Worm (Caenorhabditis elegans) whole organism, young adult: ENCODE data around the gene K07F5.7.
A peak's percentile ranks its signal among the peaks of the same experiment; 100 is the strongest.

ENCODE experiments used
- B0336.3 ChIP-seq: fragments of 200-800 bp; sonication (Bioruptor generic); IDR thresholded peaks from 2 replicates; pipeline ENCODE4 v1.3.6; 2022; ENCODE audit warnings: missing genetic modification characterization, missing compliant biosample characterization
- D2030.7 ChIP-seq: fragments of 200-800 bp; sonication (Bioruptor generic); IDR thresholded peaks from 2 replicates; pipeline ENCODE4 v1.3.6; 2022; ENCODE audit warnings: missing genetic modification reagents, missing genetic modification characterization, missing compliant biosample characterization
- F22D6.2 ChIP-seq: sonication (generic microtip); optimal IDR thresholded peaks from 2 replicates; lab custom pipeline; 2016; ENCODE audit warnings: mild to moderate bottlenecking, missing genetic modification characterization, missing compliant biosample characterization
- F37B4.10 ChIP-seq: fragments of 200-800 bp; sonication (Bioruptor generic); IDR thresholded peaks from 2 replicates; pipeline ENCODE4 v1.3.6; 2022; ENCODE audit warnings: missing genetic modification characterization, missing compliant biosample characterization
- F57A8.1 ChIP-seq: fragments of 200-800 bp; sonication (Bioruptor generic); optimal IDR thresholded peaks from 2 replicates; lab custom pipeline; 2018; ENCODE audit warnings: mild to moderate bottlenecking, missing genetic modification characterization, moderate library complexity, missing compliant biosample characterization
- K11D2.4 ChIP-seq: fragments of 200-800 bp; sonication (Bioruptor generic); IDR thresholded peaks from 2 replicates; pipeline ENCODE4 v1.3.6; 2022; ENCODE audit warnings: missing genetic modification reagents, missing genetic modification characterization, missing compliant biosample characterization
- T07F8.4 ChIP-seq: sonication (generic microtip); optimal IDR thresholded peaks from 2 replicates; lab custom pipeline; 2016; ENCODE audit warnings: mild to moderate bottlenecking, missing genetic modification characterization, moderate library complexity, missing compliant biosample characterization
- ama-1 ChIP-seq, 3 experiments: fragments of 150-350 bp in 1 of 3; sonication (generic microtip) in 2 of 3; optimal IDR thresholded peaks; 2 replicates each; lab custom pipeline; 2014 to 2018; ENCODE audit warnings: missing biosample characterization in 2 of 3, missing genetic modification characterization in 2 of 3, missing genetic modification reagents in 2 of 3
- aptf-3 ChIP-seq: fragments of 200-800 bp; sonication (Bioruptor generic); IDR thresholded peaks from 2 replicates; pipeline ENCODE4 v1.3.6; 2022; ENCODE audit warnings: missing genetic modification characterization, missing compliant biosample characterization
- attf-3 ChIP-seq: fragments of 200-800 bp; sonication (Bioruptor generic); conservative IDR thresholded peaks from 2 replicates; pipeline ENCODE4 v1.3.6; 2022; ENCODE audit warnings: missing genetic modification reagents, missing genetic modification characterization, missing compliant biosample characterization
- attf-5 ChIP-seq: fragments of 200-800 bp; sonication (Bioruptor generic); optimal IDR thresholded peaks from 2 replicates; lab custom pipeline; 2018; ENCODE audit warnings: mild to moderate bottlenecking, missing genetic modification characterization, missing compliant biosample characterization
- bed-2 ChIP-seq: fragments of 200-800 bp; sonication (Bioruptor generic); IDR thresholded peaks from 2 replicates; pipeline ENCODE4 v1.3.6; 2022; ENCODE audit warnings: missing genetic modification reagents, missing genetic modification characterization, missing compliant biosample characterization
- cebp-1 ChIP-seq, 2 experiments: fragments of 200-800 bp in 1 of 2; sonication (Bioruptor generic) in 1 of 2; sonication (generic microtip) in 1 of 2; IDR thresholded peaks in 1 of 2; optimal IDR thresholded peaks in 1 of 2; 2 replicates each; pipeline versions ENCODE4 v1.3.6 to Lab custom; 2017 to 2022; ENCODE audit warnings: missing compliant biosample characterization in 2 of 2, missing genetic modification characterization in 2 of 2, mild to moderate bottlenecking in 1 of 2, missing genetic modification reagents in 1 of 2, moderate library complexity in 1 of 2
- chd-7 ChIP-seq: sonication (generic microtip); optimal IDR thresholded peaks from 2 replicates; lab custom pipeline; 2016; ENCODE audit warnings: mild to moderate bottlenecking, missing genetic modification characterization, moderate library complexity, missing compliant biosample characterization
- die-1 ChIP-seq: sonication (generic microtip); optimal IDR thresholded peaks from 2 replicates; lab custom pipeline; 2016; ENCODE audit warnings: missing genotype, mild to moderate bottlenecking, missing genetic modification characterization, missing compliant biosample characterization
- dpff-1 ChIP-seq: sonication (generic microtip); optimal IDR thresholded peaks from 2 replicates; lab custom pipeline; 2017; ENCODE audit warnings: mild to moderate bottlenecking, missing genetic modification characterization, missing compliant biosample characterization
- dpl-1 ChIP-seq: fragments of 150-350 bp; optimal IDR thresholded peaks from 2 replicates; lab custom pipeline; 2014; ENCODE audit warnings: missing biosample characterization, missing genetic modification reagents, missing genetic modification characterization
- efl-1 ChIP-seq: fragments of 150-350 bp; optimal IDR thresholded peaks from 2 replicates; lab custom pipeline; 2014; ENCODE audit warnings: missing biosample characterization, missing genetic modification reagents, missing genetic modification characterization
- egrh-3 ChIP-seq: fragments of 200-800 bp; sonication (Bioruptor generic); IDR thresholded peaks from 2 replicates; pipeline ENCODE4 v1.3.6; 2022; ENCODE audit warnings: missing genetic modification reagents, missing genetic modification characterization, missing compliant biosample characterization
- gei-17 ChIP-seq: fragments of 200-800 bp; sonication (Bioruptor generic); optimal IDR thresholded peaks from 2 replicates; lab custom pipeline; 2018; ENCODE audit warnings: mild to moderate bottlenecking, missing genetic modification characterization, missing compliant biosample characterization
- him-1 ChIP-seq: sonication (generic microtip); optimal IDR thresholded peaks from 2 replicates; lab custom pipeline; 2016; ENCODE audit warnings: missing genotype, missing genetic modification reagents, missing genetic modification characterization, missing compliant biosample characterization
- hmg-20 ChIP-seq: fragments of 200-800 bp; sonication (Bioruptor generic); IDR thresholded peaks from 2 replicates; pipeline ENCODE4 v1.3.6; 2022; ENCODE audit warnings: missing genetic modification reagents, missing genetic modification characterization, missing compliant biosample characterization
- hsf-1 ChIP-seq: fragments of 200-800 bp; sonication (Bioruptor generic); IDR thresholded peaks from 2 replicates; pipeline ENCODE4 v1.3.6; 2022; ENCODE audit warnings: missing genetic modification reagents, missing genetic modification characterization, missing compliant biosample characterization
- let-607 ChIP-seq, 2 experiments: fragments of 200-800 bp in 1 of 2; sonication (Bioruptor generic) in 1 of 2; sonication (generic microtip) in 1 of 2; optimal IDR thresholded peaks; 2 replicates each; lab custom pipeline; 2016 to 2018; ENCODE audit warnings: mild to moderate bottlenecking in 2 of 2, missing compliant biosample characterization in 2 of 2, missing genetic modification characterization in 2 of 2, moderate library complexity in 2 of 2, missing genotype in 1 of 2
- lin-26 ChIP-seq: fragments of 200-800 bp; sonication (Bioruptor generic); IDR thresholded peaks from 2 replicates; pipeline ENCODE4 v1.3.6; 2022; ENCODE audit warnings: missing genetic modification reagents, missing genetic modification characterization, missing compliant biosample characterization
- lin-40 ChIP-seq: sonication (generic microtip); optimal IDR thresholded peaks from 2 replicates; lab custom pipeline; 2016; ENCODE audit warnings: missing genetic modification characterization, mild to moderate bottlenecking, missing compliant biosample characterization, missing genotype, missing genetic modification reagents
- lir-1 ChIP-seq: fragments of 200-800 bp; sonication (Bioruptor generic); conservative IDR thresholded peaks from 2 replicates; pipeline ENCODE4 v1.3.6; 2022; ENCODE audit warnings: missing genetic modification reagents, missing genetic modification characterization, missing compliant biosample characterization
- nhr-179 ChIP-seq: sonication (generic microtip); optimal IDR thresholded peaks from 2 replicates; lab custom pipeline; 2016; ENCODE audit warnings: mild to moderate bottlenecking, missing genetic modification characterization, missing compliant biosample characterization
- nhr-80 ChIP-seq: sonication (generic microtip); optimal IDR thresholded peaks from 2 replicates; lab custom pipeline; 2016; ENCODE audit warnings: missing genetic modification characterization, missing compliant biosample characterization
- nhr-90 ChIP-seq: sonication (generic microtip); optimal IDR thresholded peaks from 2 replicates; lab custom pipeline; 2016; ENCODE audit warnings: missing genotype, mild to moderate bottlenecking, missing genetic modification characterization, missing compliant biosample characterization
- pha-4 ChIP-seq: fragments of 150-350 bp; sonication (generic microtip); optimal IDR thresholded peaks from 2 replicates; lab custom pipeline; 2014; ENCODE audit warnings: missing biosample characterization, missing genetic modification reagents, missing genetic modification characterization
- rcor-1 ChIP-seq: fragments of 200-800 bp; sonication (Bioruptor generic); IDR thresholded peaks from 2 replicates; pipeline ENCODE4 v1.3.6; 2022; ENCODE audit warnings: missing genetic modification reagents, missing genetic modification characterization, missing compliant biosample characterization
- repo-1 ChIP-seq: sonication (generic microtip); optimal IDR thresholded peaks from 2 replicates; lab custom pipeline; 2017; ENCODE audit warnings: mild to moderate bottlenecking, missing genetic modification characterization, missing compliant biosample characterization
- sdz-38 ChIP-seq: sonication (generic microtip); optimal IDR thresholded peaks from 2 replicates; lab custom pipeline; 2016; ENCODE audit warnings: missing genotype, missing genetic modification characterization, missing compliant biosample characterization
- somi-1 ChIP-seq: fragments of 200-800 bp; sonication (Bioruptor generic); optimal IDR thresholded peaks from 2 replicates; lab custom pipeline; 2018; ENCODE audit warnings: mild to moderate bottlenecking, missing genetic modification characterization, missing compliant biosample characterization
- tbp1 ChIP-seq: fragments of 200-800 bp; sonication (Bioruptor generic); optimal IDR thresholded peaks from 2 replicates; lab custom pipeline; 2018; ENCODE audit warnings: mild to moderate bottlenecking, missing genetic modification characterization, missing compliant biosample characterization
- tbx-9 ChIP-seq: sonication (generic microtip); optimal IDR thresholded peaks from 2 replicates; lab custom pipeline; 2016; ENCODE audit warnings: borderline replicate concordance, missing genetic modification characterization, inconsistent platforms, missing compliant biosample characterization
- tlf-1 ChIP-seq: fragments of 200-800 bp; sonication (Bioruptor generic); optimal IDR thresholded peaks from 2 replicates; lab custom pipeline; 2018; ENCODE audit warnings: mild to moderate bottlenecking, missing genetic modification characterization, missing compliant biosample characterization
- unc-130 ChIP-seq: sonication (generic microtip); optimal IDR thresholded peaks from 2 replicates; lab custom pipeline; 2016; ENCODE audit warnings: missing genetic modification reagents, missing genetic modification characterization, missing compliant biosample characterization
- xnd-1 ChIP-seq: sonication (generic microtip); optimal IDR thresholded peaks from 2 replicates; lab custom pipeline; 2016; ENCODE audit warnings: missing genotype, missing genetic modification reagents, missing genetic modification characterization, missing compliant biosample characterization
- zfh-2 ChIP-seq: fragments of 200-800 bp; sonication (Bioruptor generic); conservative IDR thresholded peaks from 2 replicates; pipeline ENCODE4 v1.3.6; 2022; ENCODE audit warnings: missing genetic modification reagents, missing genetic modification characterization, missing compliant biosample characterization
- zim-3 ChIP-seq: sonication (generic microtip); optimal IDR thresholded peaks from 2 replicates; lab custom pipeline; 2017; ENCODE audit warnings: mild to moderate bottlenecking, missing genetic modification characterization, moderate library complexity, missing compliant biosample characterization
- ztf-28 ChIP-seq: fragments of 200-800 bp; sonication (Bioruptor generic); IDR thresholded peaks from 2 replicates; pipeline ENCODE4 v1.3.6; 2022; ENCODE audit warnings: missing genetic modification reagents, missing genetic modification characterization, missing compliant biosample characterization

K07F5.7 gene

DNA sequence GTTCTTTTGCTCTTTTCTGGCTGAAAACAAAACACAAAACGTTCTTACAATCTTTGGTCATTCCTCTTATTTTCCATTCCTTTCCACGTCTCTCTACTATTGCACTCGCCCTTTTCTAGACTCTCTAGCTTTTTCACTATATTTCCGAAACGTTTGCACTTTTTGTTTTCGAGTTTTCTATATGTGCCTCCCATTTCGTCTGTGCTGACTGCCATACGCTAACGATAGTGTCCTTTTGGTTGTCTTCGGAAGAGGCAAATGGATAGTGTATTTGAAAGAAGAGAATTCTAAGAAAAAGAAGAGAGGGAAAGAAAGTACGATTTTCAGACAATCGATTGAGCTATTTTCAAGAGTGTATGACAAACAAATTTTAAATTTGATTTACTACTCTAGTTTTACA, 24.8 kb upstream of the K07F5.7 start:
- TF ChIP-seq nhr-80 (tag; lab: Kevin White, UChicago), result peak; percentile 62
- TF ChIP-seq repo-1, result no peak
- no peak for TF ChIP-seq ama-1 (optimal IDR thresholded peaks at IDR 0.05; lab: Kevin White, UChicago)
- TF ChIP-seq ama-1 (GFP tag; optimal IDR thresholded peaks at IDR 0.05; lab: Kevin White, UChicago), result no peak
- no peak for TF ChIP-seq nhr-90 (tag; lab: Kevin White, UChicago)

DNA sequence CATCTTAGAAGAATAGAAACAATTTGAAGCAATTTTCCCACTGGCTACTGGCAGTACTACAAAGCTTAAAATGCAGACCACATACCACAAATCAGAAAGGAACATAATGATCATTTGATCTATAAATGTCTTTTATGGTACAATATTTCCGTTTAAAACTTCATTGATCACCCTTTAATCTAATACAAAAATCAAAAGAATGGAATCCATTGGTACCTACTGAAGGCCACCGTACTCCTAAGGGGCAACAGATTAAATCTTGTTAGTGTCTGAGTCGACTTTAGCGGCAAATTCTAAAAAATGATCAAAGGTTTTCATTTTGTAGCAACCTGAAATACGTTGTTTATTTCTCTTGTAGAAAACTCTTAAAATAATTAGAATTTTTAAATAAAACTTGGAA, 24.2 kb upstream of the K07F5.7 start:
- no peak for TF ChIP-seq rcor-1 (GFP tag; lab: Robert Waterston, UW)
- no peak for TF ChIP-seq sdz-38
- TF ChIP-seq let-607 (tag; optimal IDR thresholded peaks at IDR 0.05; lab: Kevin White, UChicago), result no peak
- TF ChIP-seq, all 124 proteins: peak for 0

DNA sequence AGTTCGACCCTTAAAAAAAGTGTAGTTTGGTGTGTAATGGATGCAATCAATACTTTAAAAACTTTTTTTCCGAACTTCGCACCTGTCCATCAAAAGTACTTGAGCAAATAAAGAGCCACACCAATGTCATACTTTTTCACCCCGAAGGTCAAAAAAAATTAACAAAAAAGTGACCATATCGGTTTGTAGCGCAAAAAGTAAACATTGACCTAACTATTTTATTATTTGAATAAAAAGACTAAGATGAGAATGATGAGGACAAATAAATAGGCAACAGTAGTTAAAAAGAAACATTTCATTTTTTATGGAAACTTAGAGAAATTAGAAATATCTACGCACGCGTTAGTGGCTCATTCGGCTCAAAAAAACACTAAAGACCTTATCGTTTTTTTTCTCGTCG, 21.4 kb upstream of the K07F5.7 start:
- no peak for TF ChIP-seq D2030.7
- peak; percentile 38 for TF ChIP-seq pha-4
- no peak for TF ChIP-seq dpff-1 (tag; lab: Kevin White, UChicago)
- no peak for TF ChIP-seq B0336.3 (GFP tag; lab: Robert Waterston, UW)

DNA sequence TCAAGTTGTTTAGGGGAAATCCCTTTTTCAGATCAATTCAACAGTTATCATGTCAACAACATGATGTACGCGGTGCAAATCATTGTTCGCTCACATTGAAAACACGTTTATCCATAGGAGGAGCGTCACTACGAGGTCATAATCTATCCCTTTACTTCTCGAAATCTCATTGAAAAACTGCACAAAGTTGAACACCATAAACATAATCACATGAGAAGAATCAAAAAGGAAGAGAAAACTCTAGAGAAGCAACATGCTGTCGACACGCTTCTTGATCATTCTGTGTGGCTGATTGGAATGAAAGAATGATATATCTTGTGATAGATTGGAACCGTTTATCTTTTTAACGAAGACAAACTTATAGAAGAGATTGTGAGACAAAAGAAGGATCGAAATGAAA, 19.9 kb upstream of the K07F5.7 start:
- no peak for TF ChIP-seq attf-5 (GFP tag; lab: Kevin White, UChicago)
- TF ChIP-seq tlf-1, result no peak
- no peak for TF ChIP-seq B0336.3 (GFP tag; lab: Robert Waterston, UW)
- TF ChIP-seq let-607 (tag; optimal IDR thresholded peaks at IDR 0.05; lab: Kevin White, UChicago), result peak in 1 of 2 experiments; percentile 8
- no peak for TF ChIP-seq repo-1
- peak; percentile 55 for TF ChIP-seq die-1
- TF ChIP-seq zfh-2 (GFP tag; lab: Robert Waterston, UW), result no peak
- peak; percentile 96 for TF ChIP-seq somi-1 (GFP tag; lab: Kevin White, UChicago)
- TF ChIP-seq nhr-179 (tag; lab: Kevin White, UChicago), result no peak
- no peak for TF ChIP-seq F37B4.10 (GFP tag; lab: Robert Waterston, UW)
- no peak for TF ChIP-seq bed-2
- TF ChIP-seq zim-3 (tag; lab: Kevin White, UChicago), result no peak
- TF ChIP-seq attf-3 (GFP tag; lab: Robert Waterston, UW), result no peak
- no peak for TF ChIP-seq him-1 (tag; lab: Kevin White, UChicago)
- TF ChIP-seq hsf-1 (GFP tag; lab: Robert Waterston, UW), result peak; percentile 76
- peak; percentile 3 for TF ChIP-seq nhr-80 (tag; lab: Kevin White, UChicago)
- TF ChIP-seq chd-7 (tag; lab: Kevin White, UChicago), result peak; percentile 26
- no peak for TF ChIP-seq T07F8.4 (tag; lab: Kevin White, UChicago)
- peak; percentile 48; the same call in 1 of the 2 replicates for TF ChIP-seq lin-26 (GFP tag; lab: Robert Waterston, UW)
- peak; percentile 70 for TF ChIP-seq F22D6.2 (tag; lab: Kevin White, UChicago)
- no peak for TF ChIP-seq rcor-1 (GFP tag; lab: Robert Waterston, UW)
- TF ChIP-seq lin-40 (tag; lab: Kevin White, UChicago), result peak; percentile 84
- TF ChIP-seq gei-17 (GFP tag; lab: Kevin White, UChicago), result no peak
- no peak for TF ChIP-seq ztf-28 (GFP tag; lab: Robert Waterston, UW)
- peak; percentile 3 for TF ChIP-seq tbp1 (GFP tag; lab: Kevin White, UChicago)
- TF ChIP-seq aptf-3 (GFP tag; lab: Robert Waterston, UW), result no peak
- TF ChIP-seq K11D2.4 (GFP tag; lab: Robert Waterston, UW), result peak; percentile 75; the same call in 1 of the 2 replicates
- TF ChIP-seq egrh-3 (GFP tag; lab: Robert Waterston, UW), result no peak
- TF ChIP-seq lir-1 (GFP tag; lab: Robert Waterston, UW), result no peak
- TF ChIP-seq F57A8.1 (GFP tag; lab: Kevin White, UChicago), result no peak
- no peak for TF ChIP-seq cebp-1 (GFP tag; IDR thresholded peaks at IDR 0.05; lab: Robert Waterston, UW)
- peak; percentile 27 for TF ChIP-seq cebp-1 (tag; optimal IDR thresholded peaks at IDR 0.05; lab: Kevin White, UChicago)
- no peak for TF ChIP-seq dpff-1 (tag; lab: Kevin White, UChicago)
- TF ChIP-seq dpl-1 (GFP tag; lab: Kevin White, UChicago), result no peak
- no peak for TF ChIP-seq hmg-20 (GFP tag; lab: Robert Waterston, UW)
- no peak for TF ChIP-seq xnd-1 (tag; lab: Kevin White, UChicago)
- TF ChIP-seq tbx-9 (tag; lab: Kevin White, UChicago), result no peak
- TF ChIP-seq unc-130 (GFP tag; lab: Kevin White, UChicago), result no peak
- no peak for TF ChIP-seq efl-1 (GFP tag; lab: Kevin White, UChicago)
